Fruit fly (Drosophila melanogaster) whole organism, pupa: ENCODE measurements around the gene CG14720.

ENCODE experiments used
- CG10348 ChIP-seq: fragments of 200-800 bp; sonication (Bioruptor generic); IDR thresholded peaks from 2 replicates; pipeline ENCODE4 v1.3.6; 2022; ENCODE audit warnings: missing biosample characterization, missing genetic modification characterization
- CG12605 ChIP-seq: fragments of 200-800 bp; sonication (Bioruptor generic); IDR thresholded peaks from 2 replicates; pipeline ENCODE4 v1.3.6; 2022; ENCODE audit warnings: missing biosample characterization, missing genetic modification characterization
- CG13204 ChIP-seq: fragments of 200-800 bp; sonication (Bioruptor generic); optimal IDR thresholded peaks from 2 replicates; lab custom pipeline; 2018; ENCODE audit warnings: missing biosample characterization, mild to moderate bottlenecking, missing genetic modification characterization, moderate library complexity
- CG14655 ChIP-seq: fragments of 200-800 bp; sonication (Bioruptor generic); optimal IDR thresholded peaks from 3 replicates; lab custom pipeline; 2017; ENCODE audit warnings: mild to moderate bottlenecking, missing biosample characterization, missing genetic modification reagents, missing genetic modification characterization
- CG15710 ChIP-seq: fragments of 200-800 bp; sonication (Bioruptor generic); optimal IDR thresholded peaks from 2 replicates; lab custom pipeline; 2018; ENCODE audit warnings: missing biosample characterization, mild to moderate bottlenecking, missing genetic modification characterization, moderate library complexity
- CG34367 ChIP-seq: fragments of 200-800 bp; sonication (Bioruptor generic); optimal IDR thresholded peaks from 2 replicates; lab custom pipeline; 2018; ENCODE audit warnings: missing biosample characterization, mild to moderate bottlenecking, missing genetic modification characterization
- CG4496 ChIP-seq: fragments of 200-800 bp; sonication (Bioruptor generic); IDR thresholded peaks from 3 replicates; pipeline ENCODE4 v1.3.6; 2022; ENCODE audit warnings: missing biosample characterization, missing genetic modification characterization
- CG8159 ChIP-seq: fragments of 200-800 bp; sonication (Bioruptor generic); optimal IDR thresholded peaks from 3 replicates; lab custom pipeline; 2018; ENCODE audit warnings: missing biosample characterization, mild to moderate bottlenecking, missing genetic modification characterization, moderate library complexity
- CG8301 ChIP-seq: fragments of 200-800 bp; sonication (Bioruptor generic); optimal IDR thresholded peaks from 2 replicates; lab custom pipeline; 2018; ENCODE audit warnings: missing biosample characterization, mild to moderate bottlenecking, missing genetic modification characterization
- CG9948 ChIP-seq: fragments of 200-800 bp; sonication (Bioruptor generic); optimal IDR thresholded peaks from 2 replicates; lab custom pipeline; 2018; ENCODE audit warnings: missing biosample characterization, mild to moderate bottlenecking, missing genetic modification characterization, moderate library complexity
- D1 ChIP-seq: fragments of 200-800 bp; sonication (Bioruptor generic); optimal IDR thresholded peaks from 2 replicates; lab custom pipeline; 2018; ENCODE audit warnings: missing biosample characterization, mild to moderate bottlenecking, missing genetic modification characterization, moderate library complexity
- EcR ChIP-seq: fragments of 200-800 bp; sonication (Bioruptor generic); optimal IDR thresholded peaks from 3 replicates; lab custom pipeline; 2019; ENCODE audit warnings: missing biosample characterization, missing genetic modification characterization, mild to moderate bottlenecking, moderate library complexity, missing genetic modification reagents
- Ets98B ChIP-seq: fragments of 200-800 bp; sonication (Bioruptor generic); IDR thresholded peaks from 2 replicates; pipeline ENCODE4 v1.3.6; 2022; ENCODE audit warnings: missing biosample characterization, missing genetic modification characterization
- Pif1A ChIP-seq: fragments of 200-800 bp; sonication (Bioruptor generic); optimal IDR thresholded peaks from 3 replicates; lab custom pipeline; 2016; ENCODE audit warnings: missing biosample characterization, missing genetic modification characterization
- Pif1B ChIP-seq: fragments of 200-800 bp; sonication (Bioruptor generic); optimal IDR thresholded peaks from 3 replicates; lab custom pipeline; 2016; ENCODE audit warnings: missing biosample characterization, missing genetic modification characterization
- Snoo ChIP-seq: fragments of 200-800 bp; sonication (Bioruptor generic); optimal IDR thresholded peaks from 3 replicates; lab custom pipeline; 2017; ENCODE audit warnings: missing biosample characterization, mild to moderate bottlenecking, missing genetic modification characterization, inconsistent platforms
- fd96Ca ChIP-seq: fragments of 200-800 bp; sonication (Bioruptor generic); IDR thresholded peaks from 3 replicates; pipeline ENCODE4 v1.3.6; 2022; ENCODE audit warnings: missing biosample characterization, missing genetic modification characterization
- gl ChIP-seq: fragments of 200-800 bp; sonication (Bioruptor generic); optimal IDR thresholded peaks from 2 replicates; lab custom pipeline; 2018; ENCODE audit warnings: missing biosample characterization, mild to moderate bottlenecking, missing genetic modification characterization
- rn ChIP-seq: fragments of 200-800 bp; sonication (Bioruptor generic); IDR thresholded peaks from 2 replicates; pipeline ENCODE4 v1.3.6; 2022; ENCODE audit warnings: missing biosample characterization, missing genetic modification characterization

CG14720 gene

DNA sequence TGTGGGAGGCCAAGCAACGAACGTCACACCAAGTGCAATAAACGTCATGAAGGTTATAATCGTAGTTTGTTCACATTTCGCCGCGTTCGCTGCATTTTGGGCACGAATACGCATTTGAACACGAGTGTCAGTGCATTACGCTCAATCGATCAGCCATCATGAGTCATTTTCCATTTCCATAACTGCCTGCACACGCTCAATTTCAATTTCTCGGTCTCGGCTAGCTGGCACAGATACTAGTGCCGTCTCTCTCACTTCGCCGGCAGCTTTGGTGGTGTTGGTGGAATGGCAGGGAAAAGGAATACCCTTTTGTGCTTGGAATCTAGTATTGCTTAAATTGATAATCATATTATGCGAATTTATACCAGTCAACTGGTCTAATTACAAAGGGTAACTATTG lies 50.2 kb downstream of the CG14720 start:
- no peak for TF ChIP-seq CG15710 (tag; lab: Kevin White, UChicago)
- no peak for TF ChIP-seq CG10348
- TF ChIP-seq Ets98B: no peak
- no peak for TF ChIP-seq CG14655 (GFP tag; lab: Kevin White, UChicago)
- TF ChIP-seq CG13204 (GFP tag; lab: Kevin White, UChicago): no peak
- no peak for TF ChIP-seq CG12605
- TF ChIP-seq CG4496 (GFP tag; lab: Robert Waterston, UW): no peak
- no peak for TF ChIP-seq Snoo
- no peak for TF ChIP-seq fd96Ca
- TF ChIP-seq EcR (GFP tag; lab: Kevin White, UChicago): no peak
- no peak for TF ChIP-seq D1
- no peak for TF ChIP-seq rn (GFP tag; lab: Robert Waterston, UW)
- TF ChIP-seq CG8159 (tag; lab: Kevin White, UChicago): no peak
- no peak for TF ChIP-seq CG9948 (tag; lab: Kevin White, UChicago)
- TF ChIP-seq gl: no peak
- TF ChIP-seq CG34367 (tag; lab: Kevin White, UChicago): no peak
- TF ChIP-seq CG8301 (tag; lab: Kevin White, UChicago): no peak
- no peak for TF ChIP-seq Pif1B
- no peak for TF ChIP-seq Pif1A (GFP tag; lab: Kevin White, UChicago)
